Worm (Caenorhabditis elegans) whole organism, young adult: ENCODE data around the gene fbxb-53.
"Not testable (repeated sequence)": the region's sequence is repeated elsewhere in the genome, so short reads cannot be mapped to it uniquely, and the experiment has no call there.

ENCODE experiments used
- B0019.2 ChIP-seq: fragments of 200-800 bp; sonication (Bioruptor generic); conservative IDR thresholded peaks from 2 replicates; pipeline ENCODE4 v1.3.6; 2022; ENCODE audit warnings: missing genetic modification reagents, missing genetic modification characterization, missing compliant biosample characterization
- F23B12.7 ChIP-seq: sonication (generic microtip); optimal IDR thresholded peaks from 2 replicates; lab custom pipeline; 2017; ENCODE audit warnings: missing genetic modification characterization, mild to moderate bottlenecking, missing compliant biosample characterization, antibody characterized with exemption, moderate library complexity; ENCODE audit not compliant: insufficient read depth
- F39B2.1 ChIP-seq: fragments of 200-800 bp; sonication (Bioruptor generic); IDR thresholded peaks from 2 replicates; pipeline ENCODE4 v1.3.6; 2022; ENCODE audit warnings: missing genetic modification reagents, missing genetic modification characterization, missing compliant biosample characterization
- F55B11.4 ChIP-seq: sonication (generic microtip); optimal IDR thresholded peaks from 2 replicates; lab custom pipeline; 2016; ENCODE audit warnings: missing compliant biosample characterization, missing genetic modification characterization, borderline replicate concordance; ENCODE audit not compliant: insufficient read depth
- F57A8.1 ChIP-seq: fragments of 200-800 bp; sonication (Bioruptor generic); optimal IDR thresholded peaks from 2 replicates; lab custom pipeline; 2018; ENCODE audit warnings: mild to moderate bottlenecking, missing genetic modification characterization, moderate library complexity, missing compliant biosample characterization
- F57C9.4 ChIP-seq: sonication (generic microtip); optimal IDR thresholded peaks from 2 replicates; lab custom pipeline; 2017; ENCODE audit warnings: mild to moderate bottlenecking, missing genetic modification characterization, missing compliant biosample characterization
- K11D2.4 ChIP-seq: fragments of 200-800 bp; sonication (Bioruptor generic); IDR thresholded peaks from 2 replicates; pipeline ENCODE4 v1.3.6; 2022; ENCODE audit warnings: missing genetic modification reagents, missing genetic modification characterization, missing compliant biosample characterization
- aptf-2 ChIP-seq: fragments of 200-800 bp; sonication (Bioruptor generic); conservative IDR thresholded peaks from 2 replicates; pipeline ENCODE4 v1.3.6; 2022; ENCODE audit warnings: missing genetic modification reagents, missing genetic modification characterization, missing compliant biosample characterization
- attf-5 ChIP-seq: fragments of 200-800 bp; sonication (Bioruptor generic); optimal IDR thresholded peaks from 2 replicates; lab custom pipeline; 2018; ENCODE audit warnings: mild to moderate bottlenecking, missing genetic modification characterization, missing compliant biosample characterization
- ccch-3 ChIP-seq: fragments of 200-800 bp; sonication (Bioruptor generic); optimal IDR thresholded peaks from 2 replicates; lab custom pipeline; 2018; ENCODE audit warnings: mild to moderate bottlenecking, missing genetic modification characterization, missing compliant biosample characterization
- cebp-2 ChIP-seq: fragments of 200-800 bp; sonication (Bioruptor generic); IDR thresholded peaks from 2 replicates; pipeline ENCODE4 v1.3.6; 2022; ENCODE audit warnings: missing genetic modification characterization, missing compliant biosample characterization
- dpl-1 ChIP-seq: fragments of 150-350 bp; optimal IDR thresholded peaks from 2 replicates; lab custom pipeline; 2014; ENCODE audit warnings: missing biosample characterization, missing genetic modification reagents, missing genetic modification characterization
- efl-1 ChIP-seq: fragments of 150-350 bp; optimal IDR thresholded peaks from 2 replicates; lab custom pipeline; 2014; ENCODE audit warnings: missing biosample characterization, missing genetic modification reagents, missing genetic modification characterization
- egrh-3 ChIP-seq: fragments of 200-800 bp; sonication (Bioruptor generic); IDR thresholded peaks from 2 replicates; pipeline ENCODE4 v1.3.6; 2022; ENCODE audit warnings: missing genetic modification reagents, missing genetic modification characterization, missing compliant biosample characterization
- ets-4 ChIP-seq: fragments of 200-800 bp; sonication (Bioruptor generic); optimal IDR thresholded peaks from 2 replicates; lab custom pipeline; 2018; ENCODE audit warnings: mild to moderate bottlenecking, missing genetic modification characterization, missing compliant biosample characterization
- fkh-3 ChIP-seq: sonication (generic microtip); optimal IDR thresholded peaks from 2 replicates; lab custom pipeline; 2016; ENCODE audit warnings: mild to moderate bottlenecking, missing genetic modification characterization, missing compliant biosample characterization
- hlh-12 ChIP-seq: sonication (generic microtip); optimal IDR thresholded peaks from 2 replicates; lab custom pipeline; 2016; ENCODE audit warnings: missing genetic modification characterization, missing compliant biosample characterization
- hmg-1.2 ChIP-seq: fragments of 200-800 bp; sonication (Bioruptor generic); IDR thresholded peaks from 2 replicates; pipeline ENCODE4 v1.3.6; 2022; ENCODE audit warnings: missing genetic modification reagents, missing genetic modification characterization, missing compliant biosample characterization
- hmg-20 ChIP-seq: fragments of 200-800 bp; sonication (Bioruptor generic); IDR thresholded peaks from 2 replicates; pipeline ENCODE4 v1.3.6; 2022; ENCODE audit warnings: missing genetic modification reagents, missing genetic modification characterization, missing compliant biosample characterization
- let-607 ChIP-seq, 2 experiments: fragments of 200-800 bp in 1 of 2; sonication (Bioruptor generic) in 1 of 2; sonication (generic microtip) in 1 of 2; optimal IDR thresholded peaks; 2 replicates each; lab custom pipeline; 2016 to 2018; ENCODE audit warnings: mild to moderate bottlenecking in 2 of 2, missing compliant biosample characterization in 2 of 2, missing genetic modification characterization in 2 of 2, moderate library complexity in 2 of 2, missing genotype in 1 of 2
- lin-40 ChIP-seq: sonication (generic microtip); optimal IDR thresholded peaks from 2 replicates; lab custom pipeline; 2016; ENCODE audit warnings: missing genetic modification characterization, mild to moderate bottlenecking, missing compliant biosample characterization, missing genotype, missing genetic modification reagents
- lir-1 ChIP-seq: fragments of 200-800 bp; sonication (Bioruptor generic); conservative IDR thresholded peaks from 2 replicates; pipeline ENCODE4 v1.3.6; 2022; ENCODE audit warnings: missing genetic modification reagents, missing genetic modification characterization, missing compliant biosample characterization
- madf-10 ChIP-seq: sonication (generic microtip); optimal IDR thresholded peaks from 2 replicates; lab custom pipeline; 2016; ENCODE audit warnings: mild to moderate bottlenecking, missing genetic modification characterization, missing compliant biosample characterization
- mcd-1 ChIP-seq: fragments of 200-800 bp; sonication (Bioruptor generic); IDR thresholded peaks from 2 replicates; pipeline ENCODE4 v1.3.6; 2022; ENCODE audit warnings: missing genetic modification reagents, missing genetic modification characterization, missing compliant biosample characterization
- mel-28 ChIP-seq: sonication (generic microtip); optimal IDR thresholded peaks from 2 replicates; lab custom pipeline; 2016; ENCODE audit warnings: borderline replicate concordance, mild to moderate bottlenecking, missing genetic modification characterization, missing compliant biosample characterization
- mes-4 ChIP-seq: sonication (generic microtip); optimal IDR thresholded peaks from 2 replicates; lab custom pipeline; 2016; ENCODE audit warnings: missing genotype, missing genetic modification characterization, missing compliant biosample characterization
- mxl-1 ChIP-seq: sonication (generic microtip); optimal IDR thresholded peaks from 2 replicates; lab custom pipeline; 2016; ENCODE audit warnings: missing genetic modification characterization, missing compliant biosample characterization
- nfya-2 ChIP-seq: fragments of 200-800 bp; sonication (Bioruptor generic); IDR thresholded peaks from 2 replicates; pipeline ENCODE4 v1.3.6; 2022; ENCODE audit warnings: missing genetic modification reagents, missing genetic modification characterization, missing compliant biosample characterization
- nfyb-1 ChIP-seq: fragments of 200-800 bp; sonication (Bioruptor generic); IDR thresholded peaks from 2 replicates; pipeline ENCODE4 v1.3.6; 2022; ENCODE audit warnings: missing genetic modification reagents, missing genetic modification characterization, missing compliant biosample characterization
- nhr-90 ChIP-seq: sonication (generic microtip); optimal IDR thresholded peaks from 2 replicates; lab custom pipeline; 2016; ENCODE audit warnings: missing genotype, mild to moderate bottlenecking, missing genetic modification characterization, missing compliant biosample characterization
- pbrm-1 ChIP-seq: fragments of 200-800 bp; sonication (Bioruptor generic); IDR thresholded peaks from 2 replicates; pipeline ENCODE4 v1.3.6; 2022; ENCODE audit warnings: missing genetic modification reagents, missing genetic modification characterization, missing compliant biosample characterization
- pha-4 ChIP-seq: fragments of 150-350 bp; sonication (generic microtip); optimal IDR thresholded peaks from 2 replicates; lab custom pipeline; 2014; ENCODE audit warnings: missing biosample characterization, missing genetic modification reagents, missing genetic modification characterization
- snpc-3.4 ChIP-seq: sonication (generic microtip); optimal IDR thresholded peaks from 2 replicates; lab custom pipeline; 2017; ENCODE audit warnings: missing genetic modification characterization, mild to moderate bottlenecking, missing compliant biosample characterization, antibody characterized with exemption, moderate library complexity, missing genotype, missing genetic modification reagents
- tbp1 ChIP-seq: fragments of 200-800 bp; sonication (Bioruptor generic); optimal IDR thresholded peaks from 2 replicates; lab custom pipeline; 2018; ENCODE audit warnings: mild to moderate bottlenecking, missing genetic modification characterization, missing compliant biosample characterization
- unc-62 ChIP-seq: fragments of 150-350 bp; optimal IDR thresholded peaks from 2 replicates; lab custom pipeline; 2014; ENCODE audit warnings: missing biosample characterization, missing genetic modification reagents, missing genetic modification characterization
- zim-3 ChIP-seq: sonication (generic microtip); optimal IDR thresholded peaks from 2 replicates; lab custom pipeline; 2017; ENCODE audit warnings: mild to moderate bottlenecking, missing genetic modification characterization, moderate library complexity, missing compliant biosample characterization
- ztf-3 ChIP-seq: fragments of 200-800 bp; sonication (Bioruptor generic); optimal IDR thresholded peaks from 2 replicates; lab custom pipeline; 2018; ENCODE audit warnings: mild to moderate bottlenecking, missing genetic modification characterization, missing compliant biosample characterization

Gene fbxb-53

DNA sequence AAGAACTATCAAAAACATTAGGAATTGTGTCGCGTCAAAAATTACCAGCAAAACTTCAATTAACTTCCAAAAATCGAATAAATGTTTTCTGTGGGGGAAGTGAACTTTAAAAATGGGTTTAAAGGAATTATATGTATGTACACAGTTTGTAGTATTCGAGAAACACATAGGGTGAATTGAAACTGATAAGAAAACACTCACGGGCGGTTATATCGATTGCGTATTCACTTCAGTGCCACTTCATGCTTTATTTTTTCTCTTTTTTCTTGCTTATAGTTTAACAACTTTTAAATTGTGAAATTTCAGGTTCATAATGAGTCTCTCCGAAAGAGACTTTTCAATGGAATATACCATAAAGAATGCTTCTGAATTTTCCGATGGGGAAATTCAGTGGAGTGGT lies 18.6 kb downstream of the fbxb-53 start, which contains the start of gene F36H5.14:
Gene F36H5.14, plus strand, starts transcription at position 301 of the 400 bp plus-strand sequence.
- not testable (repeated sequence) for TF ChIP-seq B0019.2; hmg-1.2 (GFP tag; lab: Robert Waterston, UW); let-607 (tag; optimal IDR thresholded peaks at IDR 0.05; lab: Kevin White, UChicago)

DNA sequence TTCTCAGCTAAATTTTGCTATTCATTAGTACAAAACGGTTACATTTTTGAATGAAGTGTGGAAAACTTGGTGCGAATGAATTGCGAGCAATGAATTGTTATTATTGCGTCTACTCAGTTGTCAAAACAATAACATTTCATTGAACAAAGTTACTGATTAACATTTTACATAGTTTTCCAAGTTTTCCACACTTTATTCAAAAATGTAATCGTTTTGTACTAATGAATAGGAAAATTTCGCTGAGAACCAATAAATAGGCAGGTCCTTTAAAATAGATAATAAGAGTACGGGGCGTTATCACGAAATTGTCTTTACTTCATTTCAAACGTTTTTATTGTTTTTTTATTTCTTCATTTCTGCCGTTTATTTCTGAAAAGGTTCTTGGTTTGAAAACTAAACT lies 25.8 kb downstream of the fbxb-53 start, which contains the start of gene math-4:
Gene math-4, minus strand, starts transcription at position 101 of the 400 bp plus-strand sequence.
- TF ChIP-seq fkh-3, result no peak

ce11 chrII:1784799-1785198 lies 28.1 kb downstream of the fbxb-53 start, which contains the start of gene C08F1.11:
TSS of gene C08F1.11 (minus strand) at chrII:1784899.
- TF ChIP-seq lin-40 (no peak), unc-62 (no peak), nfyb-1 (GFP tag; lab: Robert Waterston, UW) (no peak), lir-1 (no peak), pbrm-1 (GFP tag; lab: Robert Waterston, UW) (no peak), egrh-3 (GFP tag; lab: Robert Waterston, UW) (no peak), pha-4 (tag; lab: Kevin White, UChicago) (no peak), nfya-2 (GFP tag; lab: Robert Waterston, UW) (no peak), dpl-1 (GFP tag; lab: Kevin White, UChicago) (no peak), madf-10 (tag; lab: Kevin White, UChicago) (no peak), tbp1 (GFP tag; lab: Kevin White, UChicago) (no peak), cebp-2 (no peak), hmg-20 (GFP tag; lab: Robert Waterston, UW) (no peak), F55B11.4 (tag; lab: Kevin White, UChicago) (no peak), F23B12.7 (tag; lab: Kevin White, UChicago) (no peak), mxl-1 (tag; lab: Kevin White, UChicago) (no peak), ets-4 (no peak), nhr-90 (tag; lab: Kevin White, UChicago) (no peak), mes-4 (tag; lab: Kevin White, UChicago) (no peak)

- TF ChIP-seq unc-62 (no peak), B0019.2 (no peak), aptf-2 (no peak), efl-1 (GFP tag; lab: Kevin White, UChicago) (no peak), hlh-12 (tag; lab: Kevin White, UChicago) (no peak), ztf-3 (GFP tag; lab: Kevin White, UChicago) (no peak), ccch-3 (GFP tag; lab: Kevin White, UChicago) (no peak), cebp-2 (no peak), F57A8.1 (no peak), mel-28 (tag; lab: Kevin White, UChicago) (no peak), K11D2.4 (GFP tag; lab: Robert Waterston, UW) (no peak), attf-5 (GFP tag; lab: Kevin White, UChicago) (no peak), mcd-1 (GFP tag; lab: Robert Waterston, UW) (no peak), snpc-3.4 (tag; lab: Kevin White, UChicago) (no peak), zim-3 (tag; lab: Kevin White, UChicago) (no peak), lir-1 (no peak), F57C9.4 (tag; lab: Kevin White, UChicago) (no peak), pha-4 (tag; lab: Kevin White, UChicago) (no peak), F39B2.1 (GFP tag; lab: Robert Waterston, UW) (no peak)
These were observed 29.5 kb downstream of the fbxb-53 start, which contains the start of gene C08F1.10 for ce11 chrII:1786209-1786608. TSS of gene C08F1.10 (minus strand) at chrII:1786309.
